Fruit fly (Drosophila melanogaster): ENCODE data around the gene Gss1.

- TF ChIP-seq CG34367 (tag; optimal IDR thresholded peaks at IDR 0.05) (no peak), gl (tag; optimal IDR thresholded peaks at IDR 0.05) (no peak), CG10348 (GFP tag; IDR thresholded peaks at IDR 0.05) (no peak), EcR (GFP tag; optimal IDR thresholded peaks at IDR 0.05) (no peak), Pif1A (GFP tag; optimal IDR thresholded peaks at IDR 0.05) (no peak), CG4496 (GFP tag; IDR thresholded peaks at IDR 0.05) (no peak), CG14655 (GFP tag; optimal IDR thresholded peaks at IDR 0.05) (no peak), fd96Ca (GFP tag; IDR thresholded peaks at IDR 0.05) (no peak), CG12605 (GFP tag; IDR thresholded peaks at IDR 0.05) (no peak), CG8159 (tag; optimal IDR thresholded peaks at IDR 0.05) (no peak), Snoo (tag; optimal IDR thresholded peaks at IDR 0.05) (no peak), CG15710 (tag; optimal IDR thresholded peaks at IDR 0.05) (no peak), CG13204 (GFP tag; optimal IDR thresholded peaks at IDR 0.05) (no peak)
Measured at dm6 chrX:17940677-17941076, 51.3 kb downstream of the Gss1 start.

Data from whole organism, pupa.